Worm (Caenorhabditis elegans): ENCODE data around the gene lsm-8.
"Not testable (repeated sequence)": the region's sequence is repeated elsewhere in the genome, so short reads cannot be mapped to it uniquely, and the experiment has no call there.

lsm-8 gene

DNA sequence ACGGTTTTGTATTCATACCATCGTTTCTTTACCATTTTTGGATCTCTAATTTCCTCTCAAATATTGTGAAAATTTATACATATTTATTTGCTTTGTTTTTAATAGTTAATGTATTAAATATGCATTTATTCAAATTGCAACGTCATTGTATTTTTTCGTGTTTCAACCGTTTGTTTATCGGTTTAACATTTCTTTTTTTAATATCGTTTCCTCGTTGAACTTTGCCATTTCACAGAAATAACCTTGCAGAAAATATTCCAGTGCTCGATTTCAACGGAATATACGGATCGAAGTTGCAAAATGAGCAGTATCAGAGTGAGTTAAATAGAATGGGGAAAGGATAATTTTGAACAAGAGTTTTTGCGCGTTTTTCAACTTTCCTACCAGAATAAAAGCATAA lies 3.0 kb downstream of the lsm-8 start, which contains the start of gene seu-1:
TSS of gene seu-1 (plus strand) at position 301 of the 400 bp plus-strand sequence.
- no peak for TF ChIP-seq unc-62 (GFP tag; optimal IDR thresholded peaks at IDR 0.05)

ce11 chrIV:6330790-6331189 lies 4.5 kb downstream of the lsm-8 start:
- TF ChIP-seq unc-62 (GFP tag; optimal IDR thresholded peaks at IDR 0.05), result no peak

- TF ChIP-seq unc-62 (GFP tag; optimal IDR thresholded peaks at IDR 0.05), result no peak
Observed at ce11 chrIV:6333915-6334314, 7.6 kb downstream of the lsm-8 start, which contains the start of gene blos-2. blos-2 (plus strand) TSS chrIV:6334215.

DNA sequence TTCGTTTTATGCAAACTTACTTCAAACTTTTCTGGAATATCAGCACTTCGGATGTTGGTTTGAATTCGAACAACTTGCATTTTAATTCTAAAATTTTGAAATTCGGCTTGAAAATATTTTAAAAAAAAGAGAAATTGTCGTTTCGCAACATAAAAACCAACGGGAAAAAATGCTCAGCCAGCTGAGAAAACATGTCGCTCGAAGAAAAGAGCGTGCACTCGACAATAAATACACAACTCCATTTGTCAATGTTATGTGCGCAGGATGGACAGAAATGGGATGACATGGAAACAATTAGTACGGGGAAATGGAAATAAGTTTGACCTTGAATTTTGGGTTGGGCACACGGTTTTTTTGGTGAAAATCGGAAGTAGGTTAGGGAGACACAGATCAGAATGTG lies 9.6 kb downstream of the lsm-8 start, which contains the start of gene mif-4:
TSS of gene mif-4 (minus strand) at position 87 of the 400 bp plus-strand sequence.
- no peak for TF ChIP-seq unc-62 (GFP tag; optimal IDR thresholded peaks at IDR 0.05)

- peak; percentile 21 for TF ChIP-seq unc-62 (GFP tag; optimal IDR thresholded peaks at IDR 0.05)
Observed at ce11 chrIV:6336748-6337147, 10.4 kb downstream of the lsm-8 start.

DNA sequence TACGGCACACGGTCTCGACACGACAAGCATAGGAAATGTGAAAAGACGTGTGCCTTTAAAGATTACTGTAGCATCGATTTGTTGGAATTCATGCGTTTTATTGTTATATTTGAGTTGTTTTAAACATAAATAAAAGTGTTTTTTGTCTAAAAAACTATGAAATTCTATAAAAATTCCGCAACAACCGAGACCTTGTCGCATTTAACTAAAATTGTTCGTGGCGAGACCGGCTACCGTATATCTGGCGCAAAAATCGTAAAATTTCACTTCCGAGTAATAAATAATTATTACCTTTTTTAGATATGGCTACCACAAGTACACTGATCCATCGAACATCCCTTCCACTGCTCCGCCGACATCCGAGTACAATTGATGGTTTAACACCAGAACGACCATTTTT lies 11.0 kb downstream of the lsm-8 start, which contains the start of gene ipla-6:
TSS of gene ipla-6 (plus strand) at position 301 of the 400 bp plus-strand sequence.
- TF ChIP-seq unc-62 (GFP tag; optimal IDR thresholded peaks at IDR 0.05), result no peak

DNA sequence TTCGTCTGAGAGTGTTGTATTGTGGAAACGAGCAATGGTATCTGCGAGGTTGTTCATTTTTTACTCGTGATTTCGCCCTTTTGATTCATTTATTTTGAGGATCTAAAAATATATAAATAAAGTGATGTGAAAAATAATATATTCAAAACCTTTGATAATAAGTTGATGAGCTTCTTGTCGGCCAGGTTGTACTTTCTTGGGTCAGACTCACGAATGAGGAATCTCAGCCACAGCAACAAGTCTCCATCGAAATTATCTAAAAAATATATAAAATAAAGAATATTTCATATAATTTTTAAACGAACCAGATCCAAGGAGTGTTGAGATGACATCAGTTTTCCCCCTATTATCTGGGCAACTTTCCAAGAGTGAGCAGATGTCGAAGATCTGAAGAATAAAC lies 16.1 kb downstream of the lsm-8 start, which contains the start of gene Y73B6BL.288:
TSS of gene Y73B6BL.288 (minus strand) at position 101 of the 400 bp plus-strand sequence.
- no peak for TF ChIP-seq unc-62 (GFP tag; optimal IDR thresholded peaks at IDR 0.05)

DNA sequence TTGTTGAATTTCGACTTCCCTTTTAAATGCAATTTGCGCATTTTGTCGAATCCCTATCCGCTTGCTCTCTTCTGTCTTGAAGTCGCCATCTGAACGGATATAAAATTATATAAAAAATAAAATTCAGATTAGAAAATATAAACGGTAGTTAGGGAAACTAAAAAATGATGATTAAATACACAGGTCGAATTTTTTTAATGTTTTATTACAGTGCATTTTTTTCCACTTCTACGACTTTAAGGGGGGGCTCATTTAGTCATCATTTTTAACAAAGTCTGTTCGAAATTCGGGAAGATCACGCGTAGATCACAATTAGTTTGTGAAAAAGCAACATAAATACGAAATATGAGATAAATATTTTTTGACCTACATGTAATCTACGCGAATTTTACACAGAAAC lies 16.6 kb downstream of the lsm-8 start, which contains the start of gene Y73B6BL.14:
TSS of gene Y73B6BL.14 (minus strand) at position 101 of the 400 bp plus-strand sequence.
- TF ChIP-seq unc-62 (GFP tag; optimal IDR thresholded peaks at IDR 0.05), result no peak

- not testable (repeated sequence) for TF ChIP-seq unc-62 (GFP tag; optimal IDR thresholded peaks at IDR 0.05)
Observed at ce11 chrIV:6347213-6347612, 20.9 kb downstream of the lsm-8 start, which contains the start of gene Y73B6BL.289. Y73B6BL.289 (plus strand) TSS chrIV:6347513.

- TF ChIP-seq unc-62 (GFP tag; optimal IDR thresholded peaks at IDR 0.05), result no peak
Observed at ce11 chrIV:6361668-6362067, 35.3 kb downstream of the lsm-8 start, which contains the start of gene Y73B6BL.47. Y73B6BL.47 (plus strand) TSS chrIV:6361968.

ce11 chrIV:6363604-6364003 lies 37.3 kb downstream of the lsm-8 start:
- no peak for TF ChIP-seq unc-62 (GFP tag; optimal IDR thresholded peaks at IDR 0.05)

- TF ChIP-seq unc-62 (GFP tag; optimal IDR thresholded peaks at IDR 0.05), result no peak
Observed at ce11 chrIV:6365045-6365444, 38.7 kb downstream of the lsm-8 start, which contains the start of gene Y73B6BL.270. Y73B6BL.270 (plus strand) TSS chrIV:6365345.

ce11 chrIV:6366032-6366431 lies 39.7 kb downstream of the lsm-8 start:
- TF ChIP-seq unc-62 (GFP tag; optimal IDR thresholded peaks at IDR 0.05), result no peak

DNA sequence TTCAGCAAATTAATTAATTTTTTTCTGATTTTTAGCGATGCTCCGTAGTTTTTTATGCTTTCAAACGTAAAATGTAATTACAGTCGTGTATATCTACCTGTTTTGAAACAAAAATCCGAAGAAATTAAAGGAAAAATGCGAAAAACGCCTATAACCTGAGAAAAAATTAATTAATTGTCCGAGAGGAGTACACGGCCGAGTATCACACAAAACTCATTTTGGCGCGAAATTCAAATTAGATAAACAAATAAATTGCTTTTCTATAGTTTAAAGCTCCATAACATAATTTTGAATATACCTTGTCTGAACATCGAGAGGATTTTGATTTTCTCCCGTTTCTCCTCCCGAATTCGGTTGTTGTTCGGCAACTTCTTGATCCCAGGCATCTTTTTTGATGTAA lies 43.2 kb downstream of the lsm-8 start:
- no peak for TF ChIP-seq unc-62 (GFP tag; optimal IDR thresholded peaks at IDR 0.05)

DNA sequence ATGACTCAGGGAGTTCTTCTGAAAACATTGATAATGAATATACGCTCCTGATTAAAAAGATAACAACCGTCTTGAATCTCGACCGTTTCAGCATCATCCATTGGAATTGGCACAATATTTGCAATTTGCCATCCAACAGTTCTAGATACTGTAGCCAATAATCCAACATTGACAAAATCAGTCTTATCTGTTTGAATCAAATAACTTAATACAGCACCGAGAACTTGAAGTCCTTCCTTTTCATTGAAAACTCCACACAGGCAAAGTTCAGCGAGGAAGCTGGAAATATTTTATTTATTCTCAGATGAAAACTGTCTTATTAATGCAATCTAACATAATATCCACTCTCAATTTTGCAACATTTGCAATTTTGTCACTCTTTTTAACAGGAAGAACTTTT lies 45.9 kb downstream of the lsm-8 start:
- TF ChIP-seq unc-62 (GFP tag; optimal IDR thresholded peaks at IDR 0.05), result no peak

DNA sequence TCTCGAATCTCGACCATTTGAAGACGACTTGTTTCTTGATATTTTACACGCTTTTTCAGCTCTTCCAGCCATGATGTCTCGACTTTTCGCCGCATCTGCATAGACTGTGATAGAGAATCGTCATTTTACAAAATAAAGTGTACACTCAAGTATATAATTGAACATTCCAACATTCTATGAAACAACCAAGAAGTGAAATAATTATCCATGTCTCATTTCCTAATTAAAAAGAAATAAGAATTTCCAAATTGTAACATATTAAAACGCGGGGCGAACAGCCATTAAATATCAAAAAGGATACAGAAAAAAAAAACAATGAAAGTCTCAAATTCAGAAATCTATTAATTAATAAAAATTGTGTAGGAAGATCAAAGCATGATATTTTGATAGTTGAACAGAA lies 46.7 kb downstream of the lsm-8 start, which contains the start of gene smg-3:
TSS of gene smg-3 (minus strand) at position 101 of the 400 bp plus-strand sequence.
- no peak for TF ChIP-seq unc-62 (GFP tag; optimal IDR thresholded peaks at IDR 0.05)

DNA sequence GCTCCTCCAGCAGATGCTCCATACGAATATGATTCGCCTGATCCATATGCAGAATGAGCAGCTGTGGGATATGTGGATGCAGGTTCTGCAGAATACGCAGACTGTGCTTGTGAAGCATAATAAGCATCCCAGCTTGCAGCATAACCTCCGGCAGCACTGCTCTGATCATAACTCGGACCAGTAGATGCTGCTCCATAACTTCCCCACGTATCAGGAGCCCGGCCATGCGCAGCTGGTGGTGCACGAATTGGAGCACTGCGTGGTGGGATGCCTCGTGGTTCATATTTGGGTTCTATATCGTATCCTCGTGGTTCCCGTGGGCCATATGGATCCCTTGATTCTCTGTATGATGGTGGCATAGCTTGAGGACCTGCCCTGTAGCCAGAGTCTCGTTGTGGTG lies 47.4 kb downstream of the lsm-8 start:
- no peak for TF ChIP-seq unc-62 (GFP tag; optimal IDR thresholded peaks at IDR 0.05)

Data from whole organism, dauer.